Worm (Caenorhabditis elegans) whole organism, young adult: ENCODE measurements around the gene F19H6.6.

Source experiments
- F22D6.2 ChIP-seq: sonication (generic microtip); optimal IDR thresholded peaks from 2 replicates; lab custom pipeline; 2016; ENCODE audit warnings: mild to moderate bottlenecking, missing genetic modification characterization, missing compliant biosample characterization
- T07F8.4 ChIP-seq: sonication (generic microtip); optimal IDR thresholded peaks from 2 replicates; lab custom pipeline; 2016; ENCODE audit warnings: mild to moderate bottlenecking, missing genetic modification characterization, moderate library complexity, missing compliant biosample characterization
- ccch-3 ChIP-seq: fragments of 200-800 bp; sonication (Bioruptor generic); optimal IDR thresholded peaks from 2 replicates; lab custom pipeline; 2018; ENCODE audit warnings: mild to moderate bottlenecking, missing genetic modification characterization, missing compliant biosample characterization
- cebp-1 ChIP-seq, 2 experiments: fragments of 200-800 bp in 1 of 2; sonication (Bioruptor generic) in 1 of 2; sonication (generic microtip) in 1 of 2; IDR thresholded peaks in 1 of 2; optimal IDR thresholded peaks in 1 of 2; 2 replicates each; pipeline versions ENCODE4 v1.3.6 to Lab custom; 2017 to 2022; ENCODE audit warnings: missing compliant biosample characterization in 2 of 2, missing genetic modification characterization in 2 of 2, mild to moderate bottlenecking in 1 of 2, missing genetic modification reagents in 1 of 2, moderate library complexity in 1 of 2
- hlh-12 ChIP-seq: sonication (generic microtip); optimal IDR thresholded peaks from 2 replicates; lab custom pipeline; 2016; ENCODE audit warnings: missing genetic modification characterization, missing compliant biosample characterization
- hsf-1 ChIP-seq: fragments of 200-800 bp; sonication (Bioruptor generic); IDR thresholded peaks from 2 replicates; pipeline ENCODE4 v1.3.6; 2022; ENCODE audit warnings: missing genetic modification reagents, missing genetic modification characterization, missing compliant biosample characterization
- nfya-1 ChIP-seq: sonication (generic microtip); optimal IDR thresholded peaks from 2 replicates; lab custom pipeline; 2017; ENCODE audit warnings: antibody characterized with exemption, missing compliant biosample characterization, missing genetic modification characterization, borderline replicate concordance; ENCODE audit not compliant: insufficient read depth
- pha-4 ChIP-seq: fragments of 150-350 bp; sonication (generic microtip); optimal IDR thresholded peaks from 2 replicates; lab custom pipeline; 2014; ENCODE audit warnings: missing biosample characterization, missing genetic modification reagents, missing genetic modification characterization
- snpc-4 ChIP-seq, 5 experiments: fragments of 150-350 bp in 1 of 5; sonication (generic microtip) in 4 of 5; optimal IDR thresholded peaks; 2 replicates each; lab custom pipeline; 2014 to 2018; ENCODE audit warnings: missing genetic modification characterization in 5 of 5, missing biosample characterization in 3 of 5, antibody characterized with exemption in 2 of 5, mild to moderate bottlenecking in 2 of 5, missing compliant biosample characterization in 2 of 5, missing genotype in 2 of 5, moderate library complexity in 2 of 5, missing genetic modification reagents in 1 of 5
- somi-1 ChIP-seq: fragments of 200-800 bp; sonication (Bioruptor generic); optimal IDR thresholded peaks from 2 replicates; lab custom pipeline; 2018; ENCODE audit warnings: mild to moderate bottlenecking, missing genetic modification characterization, missing compliant biosample characterization

ce11 chrX:12343279-12343678, 17.3 kb upstream of the F19H6.6 start, which contains the start of the genes nspc-9 and nspc-10:
- no peak for TF ChIP-seq nfya-1 (tag; lab: Kevin White, UChicago)
- no peak for TF ChIP-seq pha-4
- TF ChIP-seq T07F8.4 (tag; lab: Kevin White, UChicago): no peak
- no peak for TF ChIP-seq hlh-12
- no peak for TF ChIP-seq cebp-1 (GFP tag; IDR thresholded peaks at IDR 0.05; lab: Robert Waterston, UW)
- TF ChIP-seq cebp-1 (tag; optimal IDR thresholded peaks at IDR 0.05; lab: Kevin White, UChicago): no peak
- no peak for TF ChIP-seq F22D6.2
- no peak for TF ChIP-seq somi-1 (GFP tag; lab: Kevin White, UChicago)
- no peak for TF ChIP-seq hsf-1 (GFP tag; lab: Robert Waterston, UW)
- TF ChIP-seq snpc-4 (GFP tag; optimal IDR thresholded peaks at IDR 0.05; lab: Kevin White, UChicago): no peak
- no peak for TF ChIP-seq snpc-4 (tag; optimal IDR thresholded peaks at IDR 0.05; lab: Kevin White, UChicago)
- no peak for TF ChIP-seq ccch-3 (GFP tag; lab: Kevin White, UChicago)
